Worm (Caenorhabditis elegans): Measurements from ENCODE around the gene F58H1.5.

The F58H1.5 gene

ce11 chrV:11986078-11986869 is 28.1 kb downstream of the F58H1.5 start:
- TF ChIP-seq fax-1 (tag; optimal IDR thresholded peaks at IDR 0.05) (no peak), ama-1 (optimal IDR thresholded peaks at IDR 0.05) (no peak), nfya-1 (tag; optimal IDR thresholded peaks at IDR 0.05) (no peak), unc-42 (tag; optimal IDR thresholded peaks at IDR 0.05) (peak; percentile 96), ttx-3 (tag; optimal IDR thresholded peaks at IDR 0.05) (no peak), ahr-1 (tag; optimal IDR thresholded peaks at IDR 0.05) (no peak), hlh-15 (tag; optimal IDR thresholded peaks at IDR 0.05) (no peak)

- TF ChIP-seq Y22D7AL.16 (tag; optimal IDR thresholded peaks at IDR 0.05) (no peak), ceh-24 (tag; optimal IDR thresholded peaks at IDR 0.05) (no peak), ref-2 (tag; optimal IDR thresholded peaks at IDR 0.05) (no peak), pha-4 (tag; optimal IDR thresholded peaks at IDR 0.05) (no peak), hlh-8 (tag; optimal IDR thresholded peaks at IDR 0.05) (no peak), ttx-3 (tag; optimal IDR thresholded peaks at IDR 0.05) (no peak)
Measured at ce11 chrV:11989861-11990260, 31.7 kb downstream of the F58H1.5 start.

- TF ChIP-seq ets-4 (tag; optimal IDR thresholded peaks at IDR 0.05) (no peak), fkh-6 (tag; optimal IDR thresholded peaks at IDR 0.05) (no peak), pha-2 (tag; optimal IDR thresholded peaks at IDR 0.05) (no peak), ama-1 (optimal IDR thresholded peaks at IDR 0.05) (no peak), ceh-31 (tag; optimal IDR thresholded peaks at IDR 0.05) (no peak), unc-42 (tag; optimal IDR thresholded peaks at IDR 0.05) (peak; percentile 55)
Measured at ce11 chrV:11990511-11991127, 32.4 kb downstream of the F58H1.5 start.

- peak; percentile 5 for TF ChIP-seq ceh-31 (tag; optimal IDR thresholded peaks at IDR 0.05)
- peak; percentile 1 for TF ChIP-seq sdc-2 (tag; optimal IDR thresholded peaks at IDR 0.05)
- no peak for TF ChIP-seq ceh-6 (GFP tag; optimal IDR thresholded peaks at IDR 0.05)
- TF ChIP-seq unc-86 (tag; optimal IDR thresholded peaks at IDR 0.05) = no peak
- TF ChIP-seq K02D7.2 (tag; optimal IDR thresholded peaks at IDR 0.05) = no peak
- TF ChIP-seq tbx-2 (tag; optimal IDR thresholded peaks at IDR 0.05) = peak; percentile 17
- no peak for TF ChIP-seq hlh-13 (GFP tag; optimal IDR thresholded peaks at IDR 0.05)
- TF ChIP-seq nfya-1 (tag; optimal IDR thresholded peaks at IDR 0.05) = peak; percentile 32
- TF ChIP-seq lin-11 (tag; optimal IDR thresholded peaks at IDR 0.05) = no peak
- peak; percentile 9 for TF ChIP-seq ceh-34 (tag; optimal IDR thresholded peaks at IDR 0.05)
Measured at ce11 chrV:11993706-11994345, 35.6 kb downstream of the F58H1.5 start, which contains the start of the genes cyl-1 and C52E4.7. Gene cyl-1, minus strand, starts transcription at chrV:11993723. Gene C52E4.7, plus strand, starts transcription at chrV:11994295.

DNA sequence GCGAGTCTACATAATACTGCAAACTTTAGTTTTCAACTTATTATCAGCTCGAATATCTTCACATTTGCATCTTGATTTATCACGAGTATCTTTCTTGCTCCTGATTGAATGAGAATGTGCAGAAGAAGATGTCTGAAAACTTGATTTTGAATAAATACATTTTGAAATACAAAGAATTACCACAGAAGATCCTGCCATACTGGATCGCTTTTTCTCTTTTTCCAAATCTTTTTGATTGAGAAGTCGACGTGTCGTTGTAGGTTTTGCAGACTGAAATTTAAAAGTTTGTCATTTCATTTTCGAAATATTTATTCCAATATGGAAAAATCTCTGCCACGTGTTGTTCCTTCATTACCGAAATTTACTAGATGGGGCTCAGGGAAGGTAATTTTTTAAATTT is 37.7 kb downstream of the F58H1.5 start, which contains the start of gene C52E4.12:
TSS of gene C52E4.12 (plus strand) at position 301 of the 400 bp plus-strand sequence.
- TF ChIP-seq ahr-1 (tag; optimal IDR thresholded peaks at IDR 0.05) = no peak
- no peak for TF ChIP-seq hlh-30 (tag; optimal IDR thresholded peaks at IDR 0.05; ENCODE audit: insufficient read depth)
- TF ChIP-seq ceh-34 (tag; optimal IDR thresholded peaks at IDR 0.05) = no peak
- no peak for TF ChIP-seq hlh-13 (GFP tag; optimal IDR thresholded peaks at IDR 0.05)
- TF ChIP-seq fkh-10 (GFP tag; optimal IDR thresholded peaks at IDR 0.05) = no peak
- TF ChIP-seq unc-86 (tag; optimal IDR thresholded peaks at IDR 0.05) = no peak
- TF ChIP-seq ceh-30 (tag; optimal IDR thresholded peaks at IDR 0.05) = no peak
- TF ChIP-seq sox-2 (GFP tag; IDR thresholded peaks at IDR 0.05) = no peak
- no peak for TF ChIP-seq odd-2 (tag; optimal IDR thresholded peaks at IDR 0.05)
- TF ChIP-seq npax-4 (tag; optimal IDR thresholded peaks at IDR 0.05) = no peak
- no peak for TF ChIP-seq C38D4.7 (GFP tag; optimal IDR thresholded peaks at IDR 0.05)
- TF ChIP-seq elt-4 (tag; optimal IDR thresholded peaks at IDR 0.05) = no peak

Measured in whole organism, late embryonic.